Worm (Caenorhabditis elegans) whole organism, young adult: Measurements from ENCODE around the gene F13A7.11.

Experiments used
- B0035.1 ChIP-seq: sonication (generic microtip); optimal IDR thresholded peaks from 2 replicates; lab custom pipeline; 2016; ENCODE audit warnings: missing genetic modification characterization, mild to moderate bottlenecking, missing compliant biosample characterization, missing genotype, missing genetic modification reagents
- B0336.3 ChIP-seq: fragments of 200-800 bp; sonication (Bioruptor generic); IDR thresholded peaks from 2 replicates; pipeline ENCODE4 v1.3.6; 2022; ENCODE audit warnings: missing genetic modification characterization, missing compliant biosample characterization
- D2030.7 ChIP-seq: fragments of 200-800 bp; sonication (Bioruptor generic); IDR thresholded peaks from 2 replicates; pipeline ENCODE4 v1.3.6; 2022; ENCODE audit warnings: missing genetic modification reagents, missing genetic modification characterization, missing compliant biosample characterization
- F10E7.11 ChIP-seq: sonication (generic microtip); optimal IDR thresholded peaks from 2 replicates; lab custom pipeline; 2017; ENCODE audit warnings: mild to moderate bottlenecking, missing genetic modification characterization, moderate library complexity, missing compliant biosample characterization
- F23B12.7 ChIP-seq: sonication (generic microtip); optimal IDR thresholded peaks from 2 replicates; lab custom pipeline; 2017; ENCODE audit warnings: missing genetic modification characterization, mild to moderate bottlenecking, missing compliant biosample characterization, antibody characterized with exemption, moderate library complexity; ENCODE audit not compliant: insufficient read depth
- F37B4.10 ChIP-seq: fragments of 200-800 bp; sonication (Bioruptor generic); IDR thresholded peaks from 2 replicates; pipeline ENCODE4 v1.3.6; 2022; ENCODE audit warnings: missing genetic modification characterization, missing compliant biosample characterization
- F39B2.1 ChIP-seq: fragments of 200-800 bp; sonication (Bioruptor generic); IDR thresholded peaks from 2 replicates; pipeline ENCODE4 v1.3.6; 2022; ENCODE audit warnings: missing genetic modification reagents, missing genetic modification characterization, missing compliant biosample characterization
- K12H6.12 ChIP-seq: fragments of 200-800 bp; sonication (Bioruptor generic); optimal IDR thresholded peaks from 2 replicates; lab custom pipeline; 2018; ENCODE audit warnings: mild to moderate bottlenecking, missing genetic modification characterization, missing compliant biosample characterization
- Y53F4B.3 ChIP-seq: fragments of 200-800 bp; sonication (Bioruptor generic); IDR thresholded peaks from 2 replicates; pipeline ENCODE4 v1.3.6; 2022; ENCODE audit warnings: missing genetic modification reagents, missing genetic modification characterization, missing compliant biosample characterization
- Y56A3A.18 ChIP-seq: fragments of 200-800 bp; sonication (Bioruptor generic); IDR thresholded peaks from 2 replicates; pipeline ENCODE4 v1.3.6; 2022; ENCODE audit warnings: missing genetic modification reagents, missing genetic modification characterization, missing compliant biosample characterization
- Y79H2A.3 ChIP-seq: fragments of 200-800 bp; sonication (Bioruptor generic); conservative IDR thresholded peaks from 2 replicates; pipeline ENCODE4 v1.3.6; 2022; ENCODE audit warnings: missing genetic modification reagents, missing genetic modification characterization, missing compliant biosample characterization
- ZK185.1 ChIP-seq: sonication (generic microtip); optimal IDR thresholded peaks from 2 replicates; lab custom pipeline; 2016; ENCODE audit warnings: mild to moderate bottlenecking, missing genetic modification characterization, missing compliant biosample characterization; ENCODE audit not compliant: poor library complexity, severe bottlenecking
- bed-1 ChIP-seq: fragments of 200-800 bp; sonication (Bioruptor generic); IDR thresholded peaks from 2 replicates; pipeline ENCODE4 v1.3.6; 2022; ENCODE audit warnings: missing genetic modification reagents, missing genetic modification characterization, missing compliant biosample characterization
- bed-2 ChIP-seq: fragments of 200-800 bp; sonication (Bioruptor generic); IDR thresholded peaks from 2 replicates; pipeline ENCODE4 v1.3.6; 2022; ENCODE audit warnings: missing genetic modification reagents, missing genetic modification characterization, missing compliant biosample characterization
- ceh-100 ChIP-seq: fragments of 200-800 bp; sonication (Bioruptor generic); IDR thresholded peaks from 2 replicates; pipeline ENCODE4 v1.3.6; 2022; ENCODE audit warnings: missing genetic modification reagents, missing genetic modification characterization, missing compliant biosample characterization
- ceh-91 ChIP-seq: fragments of 200-800 bp; sonication (Bioruptor generic); IDR thresholded peaks from 2 replicates; pipeline ENCODE4 v1.3.6; 2022; ENCODE audit warnings: missing genetic modification reagents, missing genetic modification characterization, missing compliant biosample characterization
- chd-7 ChIP-seq: sonication (generic microtip); optimal IDR thresholded peaks from 2 replicates; lab custom pipeline; 2016; ENCODE audit warnings: mild to moderate bottlenecking, missing genetic modification characterization, moderate library complexity, missing compliant biosample characterization
- die-1 ChIP-seq: sonication (generic microtip); optimal IDR thresholded peaks from 2 replicates; lab custom pipeline; 2016; ENCODE audit warnings: missing genotype, mild to moderate bottlenecking, missing genetic modification characterization, missing compliant biosample characterization
- dpl-1 ChIP-seq: fragments of 150-350 bp; optimal IDR thresholded peaks from 2 replicates; lab custom pipeline; 2014; ENCODE audit warnings: missing biosample characterization, missing genetic modification reagents, missing genetic modification characterization
- hmg-20 ChIP-seq: fragments of 200-800 bp; sonication (Bioruptor generic); IDR thresholded peaks from 2 replicates; pipeline ENCODE4 v1.3.6; 2022; ENCODE audit warnings: missing genetic modification reagents, missing genetic modification characterization, missing compliant biosample characterization
- let-526 ChIP-seq: fragments of 200-800 bp; sonication (Bioruptor generic); IDR thresholded peaks from 2 replicates; pipeline ENCODE4 v1.3.6; 2022; ENCODE audit warnings: missing genetic modification reagents, missing genetic modification characterization, missing compliant biosample characterization
- let-607 ChIP-seq, 2 experiments: fragments of 200-800 bp in 1 of 2; sonication (Bioruptor generic) in 1 of 2; sonication (generic microtip) in 1 of 2; optimal IDR thresholded peaks; 2 replicates each; lab custom pipeline; 2016 to 2018; ENCODE audit warnings: mild to moderate bottlenecking in 2 of 2, missing compliant biosample characterization in 2 of 2, missing genetic modification characterization in 2 of 2, moderate library complexity in 2 of 2, missing genotype in 1 of 2
- lin-26 ChIP-seq: fragments of 200-800 bp; sonication (Bioruptor generic); IDR thresholded peaks from 2 replicates; pipeline ENCODE4 v1.3.6; 2022; ENCODE audit warnings: missing genetic modification reagents, missing genetic modification characterization, missing compliant biosample characterization
- lin-40 ChIP-seq: sonication (generic microtip); optimal IDR thresholded peaks from 2 replicates; lab custom pipeline; 2016; ENCODE audit warnings: missing genetic modification characterization, mild to moderate bottlenecking, missing compliant biosample characterization, missing genotype, missing genetic modification reagents
- lin-54 ChIP-seq: fragments of 200-800 bp; sonication (Bioruptor generic); optimal IDR thresholded peaks from 2 replicates; lab custom pipeline; 2018; ENCODE audit warnings: mild to moderate bottlenecking, missing genetic modification characterization, missing compliant biosample characterization
- madf-3 ChIP-seq: fragments of 200-800 bp; sonication (Bioruptor generic); IDR thresholded peaks from 2 replicates; pipeline ENCODE4 v1.3.6; 2022; ENCODE audit warnings: missing genetic modification reagents, missing genetic modification characterization, missing compliant biosample characterization
- mxl-1 ChIP-seq: sonication (generic microtip); optimal IDR thresholded peaks from 2 replicates; lab custom pipeline; 2016; ENCODE audit warnings: missing genetic modification characterization, missing compliant biosample characterization
- nfya-1 ChIP-seq: sonication (generic microtip); optimal IDR thresholded peaks from 2 replicates; lab custom pipeline; 2017; ENCODE audit warnings: antibody characterized with exemption, missing compliant biosample characterization, missing genetic modification characterization, borderline replicate concordance; ENCODE audit not compliant: insufficient read depth
- nfya-2 ChIP-seq: fragments of 200-800 bp; sonication (Bioruptor generic); IDR thresholded peaks from 2 replicates; pipeline ENCODE4 v1.3.6; 2022; ENCODE audit warnings: missing genetic modification reagents, missing genetic modification characterization, missing compliant biosample characterization
- nhr-120 ChIP-seq: fragments of 200-800 bp; sonication (Bioruptor generic); IDR thresholded peaks from 2 replicates; pipeline ENCODE4 v1.3.6; 2022; ENCODE audit warnings: missing genetic modification characterization, missing compliant biosample characterization
- nhr-179 ChIP-seq: sonication (generic microtip); optimal IDR thresholded peaks from 2 replicates; lab custom pipeline; 2016; ENCODE audit warnings: mild to moderate bottlenecking, missing genetic modification characterization, missing compliant biosample characterization
- pha-4 ChIP-seq: fragments of 150-350 bp; sonication (generic microtip); optimal IDR thresholded peaks from 2 replicates; lab custom pipeline; 2014; ENCODE audit warnings: missing biosample characterization, missing genetic modification reagents, missing genetic modification characterization
- sea-2 ChIP-seq: fragments of 200-800 bp; sonication (Bioruptor generic); IDR thresholded peaks from 2 replicates; pipeline ENCODE4 v1.3.6; 2022; ENCODE audit warnings: missing genetic modification characterization, missing compliant biosample characterization
- sptf-2 ChIP-seq: fragments of 200-800 bp; sonication (Bioruptor generic); optimal IDR thresholded peaks from 2 replicates; lab custom pipeline; 2018; ENCODE audit warnings: mild to moderate bottlenecking, missing genetic modification characterization, missing compliant biosample characterization
- unc-130 ChIP-seq: sonication (generic microtip); optimal IDR thresholded peaks from 2 replicates; lab custom pipeline; 2016; ENCODE audit warnings: missing genetic modification reagents, missing genetic modification characterization, missing compliant biosample characterization
- zfh-2 ChIP-seq: fragments of 200-800 bp; sonication (Bioruptor generic); conservative IDR thresholded peaks from 2 replicates; pipeline ENCODE4 v1.3.6; 2022; ENCODE audit warnings: missing genetic modification reagents, missing genetic modification characterization, missing compliant biosample characterization
- zim-3 ChIP-seq: sonication (generic microtip); optimal IDR thresholded peaks from 2 replicates; lab custom pipeline; 2017; ENCODE audit warnings: mild to moderate bottlenecking, missing genetic modification characterization, moderate library complexity, missing compliant biosample characterization
- ztf-18 ChIP-seq: sonication (generic microtip); optimal IDR thresholded peaks from 2 replicates; lab custom pipeline; 2016; ENCODE audit warnings: missing genotype, mild to moderate bottlenecking, missing genetic modification characterization, missing compliant biosample characterization
- ztf-3 ChIP-seq: fragments of 200-800 bp; sonication (Bioruptor generic); optimal IDR thresholded peaks from 2 replicates; lab custom pipeline; 2018; ENCODE audit warnings: mild to moderate bottlenecking, missing genetic modification characterization, missing compliant biosample characterization
- ztf-6 ChIP-seq: fragments of 200-800 bp; sonication (Bioruptor generic); IDR thresholded peaks from 2 replicates; pipeline ENCODE4 v1.3.6; 2022; ENCODE audit warnings: missing genetic modification reagents, missing genetic modification characterization, missing compliant biosample characterization

Gene F13A7.11

DNA sequence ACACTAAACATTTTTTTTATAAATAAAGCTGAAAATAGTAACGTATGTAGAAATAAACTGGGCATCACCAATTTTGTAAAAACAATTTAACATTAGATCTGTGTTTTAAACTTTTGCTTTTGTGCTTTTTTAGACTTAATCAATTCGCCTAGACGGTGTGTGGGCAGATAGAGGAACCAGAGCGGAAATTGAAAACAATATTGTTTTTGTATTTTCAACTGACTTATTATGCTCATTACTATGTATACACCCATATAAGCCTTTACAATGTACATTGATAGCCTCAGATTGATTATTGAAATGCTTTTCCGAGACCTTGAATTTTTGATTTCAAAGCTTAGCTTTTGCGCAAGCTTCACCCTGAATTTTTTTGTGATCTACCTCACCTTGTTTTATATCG is 34.8 kb upstream of the F13A7.11 start, which contains the start of gene str-73:
TSS of gene str-73 (plus strand) at position 301 of the 400 bp plus-strand sequence.
- TF ChIP-seq dpl-1 (no peak), zfh-2 (GFP tag; lab: Robert Waterston, UW) (no peak), hmg-20 (no peak), lin-40 (tag; lab: Kevin White, UChicago) (no peak), F10E7.11 (no peak), lin-54 (no peak), ceh-91 (GFP tag; lab: Robert Waterston, UW) (no peak), ztf-3 (GFP tag; lab: Kevin White, UChicago) (no peak), nhr-120 (GFP tag; lab: Robert Waterston, UW) (no peak), nhr-179 (no peak), nfya-1 (tag; lab: Kevin White, UChicago) (no peak), sptf-2 (GFP tag; lab: Kevin White, UChicago) (no peak)
- TF ChIP-seq, all 124 proteins: peak for 0

DNA sequence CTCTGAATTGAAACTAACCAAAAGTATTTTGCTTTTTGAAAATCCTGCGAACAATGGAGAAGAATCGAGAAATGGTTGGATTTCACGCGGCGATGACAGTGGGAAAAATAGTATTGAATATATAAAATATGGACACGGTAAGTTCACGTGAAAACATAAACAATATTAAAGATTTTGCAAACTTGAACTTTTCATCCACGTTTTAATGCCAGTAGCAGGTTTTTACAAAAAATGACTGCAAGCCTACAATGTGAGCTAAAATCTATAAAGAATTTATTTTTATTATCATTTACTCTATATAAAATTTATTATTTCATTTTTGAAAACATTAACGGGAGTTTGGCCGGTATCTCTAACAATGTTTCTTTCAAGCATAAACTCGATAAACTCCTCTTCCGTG is 34.4 kb upstream of the F13A7.11 start, which contains the start of gene F26D2.10:
TSS of gene F26D2.10 (minus strand) at position 101 of the 400 bp plus-strand sequence.
- TF ChIP-seq madf-3 (no peak), lin-26 (GFP tag; lab: Robert Waterston, UW) (no peak), K12H6.12 (no peak), F23B12.7 (no peak), pha-4 (tag; lab: Kevin White, UChicago) (no peak), B0035.1 (tag; lab: Kevin White, UChicago) (no peak), ceh-100 (no peak), Y53F4B.3 (no peak), F39B2.1 (GFP tag; lab: Robert Waterston, UW) (no peak), Y56A3A.18 (GFP tag; lab: Robert Waterston, UW) (no peak), sptf-2 (GFP tag; lab: Kevin White, UChicago) (no peak), chd-7 (no peak), zim-3 (no peak), F37B4.10 (GFP tag; lab: Robert Waterston, UW) (no peak), bed-2 (GFP tag; lab: Robert Waterston, UW) (no peak), D2030.7 (GFP tag; lab: Robert Waterston, UW) (no peak), let-526 (GFP tag; lab: Robert Waterston, UW) (no peak), ztf-6 (GFP tag; lab: Robert Waterston, UW) (no peak), let-607 (tag; optimal IDR thresholded peaks at IDR 0.05; lab: Kevin White, UChicago) (no peak)

DNA sequence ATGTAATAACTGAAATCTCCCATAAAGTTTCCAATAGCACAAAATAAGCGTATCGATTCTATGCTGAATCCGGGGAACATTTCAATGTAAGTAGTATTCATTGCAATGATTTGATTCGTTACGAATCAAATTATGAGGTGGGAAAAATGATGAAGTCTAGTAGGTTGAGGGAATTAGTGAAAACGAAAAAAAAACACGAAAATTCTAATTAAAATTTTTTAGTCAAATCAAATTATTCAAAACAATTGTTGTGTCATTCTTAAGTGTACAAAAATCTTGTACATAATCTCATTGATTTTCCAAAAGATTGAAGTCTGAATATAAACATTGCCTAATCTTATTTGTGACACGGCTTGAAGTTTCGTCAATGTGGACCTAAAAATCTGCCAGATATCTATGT is 29.3 kb upstream of the F13A7.11 start, which contains the start of gene srw-29:
TSS of gene srw-29 (minus strand) at position 101 of the 400 bp plus-strand sequence.
- TF ChIP-seq F23B12.7 = no peak

DNA sequence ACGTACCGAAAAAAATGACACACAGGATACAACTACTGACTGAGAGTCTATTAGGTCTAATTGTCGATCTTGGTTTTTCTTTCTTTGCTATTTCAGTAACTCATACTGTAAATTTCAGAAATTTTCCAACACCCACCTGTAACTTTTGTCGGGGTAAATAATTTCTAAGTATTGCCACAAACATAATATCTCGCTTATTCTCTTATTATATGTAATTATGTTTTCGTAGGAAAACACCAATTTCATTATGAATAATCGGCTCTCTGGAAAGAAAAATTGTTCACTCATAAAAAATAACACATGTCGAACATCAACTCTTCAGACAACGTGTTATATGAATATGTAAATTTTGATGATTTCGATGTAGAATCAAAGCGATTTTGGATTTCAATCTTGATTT is 25.6 kb upstream of the F13A7.11 start, which contains the start of gene srw-48:
TSS of gene srw-48 (plus strand) at position 301 of the 400 bp plus-strand sequence.
- no peak for TF ChIP-seq Y79H2A.3
- no peak for TF ChIP-seq ztf-18 (tag; lab: Kevin White, UChicago)
- TF ChIP-seq unc-130 (GFP tag; lab: Kevin White, UChicago) = no peak
- TF ChIP-seq B0336.3 (GFP tag; lab: Robert Waterston, UW) = no peak
- TF ChIP-seq die-1 (tag; lab: Kevin White, UChicago) = no peak
- TF ChIP-seq nhr-120 (GFP tag; lab: Robert Waterston, UW) = no peak
- no peak for TF ChIP-seq sea-2 (GFP tag; lab: Robert Waterston, UW)
- no peak for TF ChIP-seq bed-1 (GFP tag; lab: Robert Waterston, UW)
- TF ChIP-seq pha-4 (tag; lab: Kevin White, UChicago) = no peak
- no peak for TF ChIP-seq mxl-1
- TF ChIP-seq madf-3 = no peak
- TF ChIP-seq nfya-2 = no peak
- TF ChIP-seq ZK185.1 (tag; lab: Kevin White, UChicago) = no peak
- no peak for TF ChIP-seq chd-7
